Comparison of ENCODE assay signal across 4 worm cellular contexts in genomic region chrV:3585011-3585410, ce11.
TF ChIP-seq lines count a peak whose summit lies in the region.

No protein-coding gene starts in this region.

TF ChIP-seq in whole organism, L1 larva, 84 proteins besides CTCF, POLR2A, EP300 and RAD21:
- TF ChIP-seq tlp-1 (tag; optimal IDR thresholded peaks at IDR 0.05; lab: Kevin White, UChicago) (no peak), zag-1 (tag; optimal IDR thresholded peaks at IDR 0.05; lab: Kevin White, UChicago) (no peak), aly-2 (tag; optimal IDR thresholded peaks at IDR 0.05; lab: Kevin White, UChicago) (peak; percentile 3), fkh-10 (GFP tag; optimal IDR thresholded peaks at IDR 0.05; lab: Kevin White, UChicago) (no peak), nhr-237 (tag; optimal IDR thresholded peaks at IDR 0.05; lab: Kevin White, UChicago) (no peak), sptf-1 (tag; optimal IDR thresholded peaks at IDR 0.05; lab: Kevin White, UChicago) (no peak), egl-27 (tag; optimal IDR thresholded peaks at IDR 0.05; lab: Kevin White, UChicago) (no peak)

TF ChIP-seq in whole organism, L3 larva, 47 proteins besides CTCF, POLR2A, EP300 and RAD21:
- TF ChIP-seq nhr-28 (tag; optimal IDR thresholded peaks at IDR 0.05; lab: Kevin White, UChicago) (no peak), ama-1 (optimal IDR thresholded peaks at IDR 0.05; lab: Kevin White, UChicago) (peak; percentile 15), aly-2 (tag; optimal IDR thresholded peaks at IDR 0.05; lab: Kevin White, UChicago) (peak; percentile 49)

TF ChIP-seq in whole organism, L4 larva, 104 proteins besides CTCF, POLR2A, EP300 and RAD21:
- TF ChIP-seq nhr-102 (tag; optimal IDR thresholded peaks at IDR 0.05; lab: Kevin White, UChicago) (peak; percentile 22), snpc-1.2 (GFP tag; IDR thresholded peaks at IDR 0.05; lab: Robert Waterston, UW) (peak; percentile 74), skn-1 (tag; optimal IDR thresholded peaks at IDR 0.05; lab: Kevin White, UChicago) (no peak), Y48G9A.11 (GFP tag; IDR thresholded peaks at IDR 0.05; lab: Robert Waterston, UW) (peak; percentile 78), aly-2 (tag; optimal IDR thresholded peaks at IDR 0.05; lab: Kevin White, UChicago) (no peak), arid-1 (GFP tag; conservative IDR thresholded peaks at IDR 0.05; lab: Robert Waterston, UW) (peak; percentile 51; the same call in 1 of the 2 replicates), dmd-9 (GFP tag; IDR thresholded peaks at IDR 0.05; lab: Robert Waterston, UW) (no peak), ctbp-1 (GFP tag; IDR thresholded peaks at IDR 0.05; lab: Robert Waterston, UW) (peak; percentile 13; the same call in 1 of the 2 replicates), ama-1 (optimal IDR thresholded peaks at IDR 0.05; lab: Kevin White, UChicago) (peak; percentile 87), aha-1 (tag; lab: Kevin White, UChicago) (peak; percentile 30), F49E8.2 (tag; optimal IDR thresholded peaks at IDR 0.05; lab: Kevin White, UChicago; ENCODE audit: borderline replicate concordance) (peak; percentile 88), Y105C5A.15 (GFP tag; IDR thresholded peaks at IDR 0.05; lab: Robert Waterston, UW) (no peak), mes-2 (tag; optimal IDR thresholded peaks at IDR 0.05; lab: Kevin White, UChicago; ENCODE audit: poor library complexity, severe bottlenecking) (no peak), lsy-2 (tag; optimal IDR thresholded peaks at IDR 0.05; lab: Kevin White, UChicago) (no peak), ZK337.2 (GFP tag; IDR thresholded peaks at IDR 0.05; lab: Robert Waterston, UW) (0 out of 2 replicates have a peak, but pooled peaks have one; percentile 14), vab-7 (GFP tag; IDR thresholded peaks at IDR 0.05; lab: Robert Waterston, UW) (0 out of 2 replicates have a peak, but pooled peaks have one; percentile 14), daf-16 (GFP tag; optimal IDR thresholded peaks at IDR 0.05; lab: Kevin White, UChicago) (no peak), daf-16 (tag; optimal IDR thresholded peaks at IDR 0.05; lab: Kevin White, UChicago) (peak; percentile 42), dmd-8 (GFP tag; IDR thresholded peaks at IDR 0.05; lab: Robert Waterston, UW) (peak; percentile 40; the same call in 1 of the 2 replicates), F10B5.3 (tag; optimal IDR thresholded peaks at IDR 0.05; lab: Kevin White, UChicago) (no peak), gei-8 (GFP tag; optimal IDR thresholded peaks at IDR 0.05; lab: Kevin White, UChicago) (no peak), unc-130 (GFP tag; optimal IDR thresholded peaks at IDR 0.05; lab: Kevin White, UChicago) (peak; percentile 54), zip-2 (tag; optimal IDR thresholded peaks at IDR 0.05; lab: Kevin White, UChicago) (no peak), lin-38 (GFP tag; IDR thresholded peaks at IDR 0.05; lab: Robert Waterston, UW) (peak; percentile 57)

TF ChIP-seq in whole organism, young adult, 124 proteins besides CTCF, POLR2A, EP300 and RAD21 (continues in another document):
- TF ChIP-seq mcd-1 (GFP tag; IDR thresholded peaks at IDR 0.05; lab: Robert Waterston, UW) (peak; percentile 29; the same call in 1 of the 2 replicates), attf-5 (GFP tag; optimal IDR thresholded peaks at IDR 0.05; lab: Kevin White, UChicago) (no peak), F52B5.7 (tag; optimal IDR thresholded peaks at IDR 0.05; lab: Kevin White, UChicago) (peak; percentile 9), sptf-2 (GFP tag; optimal IDR thresholded peaks at IDR 0.05; lab: Kevin White, UChicago) (no peak), repo-1 (tag; optimal IDR thresholded peaks at IDR 0.05; lab: Kevin White, UChicago) (no peak), hrde-1 (tag; optimal IDR thresholded peaks at IDR 0.05; lab: Kevin White, UChicago; ENCODE audit: borderline replicate concordance) (peak; percentile 96), C06A6.2 (GFP tag; conservative IDR thresholded peaks at IDR 0.05; lab: Robert Waterston, UW) (no peak), D2030.7 (GFP tag; IDR thresholded peaks at IDR 0.05; lab: Robert Waterston, UW) (peak; percentile 88), nhr-90 (tag; optimal IDR thresholded peaks at IDR 0.05; lab: Kevin White, UChicago) (no peak), K12H6.12 (tag; optimal IDR thresholded peaks at IDR 0.05; lab: Kevin White, UChicago) (no peak), ztf-28 (GFP tag; IDR thresholded peaks at IDR 0.05; lab: Robert Waterston, UW) (no peak), let-607 (tag; optimal IDR thresholded peaks at IDR 0.05; lab: Kevin White, UChicago) (peak in 1 of 2 experiments; percentile 7), unc-62 (GFP tag; optimal IDR thresholded peaks at IDR 0.05; lab: Kevin White, UChicago) (no peak), sea-2 (GFP tag; IDR thresholded peaks at IDR 0.05; lab: Robert Waterston, UW) (no peak), aptf-2 (GFP tag; conservative IDR thresholded peaks at IDR 0.05; lab: Robert Waterston, UW) (no peak), F22D6.2 (tag; optimal IDR thresholded peaks at IDR 0.05; lab: Kevin White, UChicago) (no peak), ZK185.1 (tag; optimal IDR thresholded peaks at IDR 0.05; lab: Kevin White, UChicago; ENCODE audit: poor library complexity, severe bottlenecking) (no peak), aptf-3 (GFP tag; IDR thresholded peaks at IDR 0.05; lab: Robert Waterston, UW) (peak; percentile 81), F57C9.4 (tag; optimal IDR thresholded peaks at IDR 0.05; lab: Kevin White, UChicago) (no peak), rpc-1 (optimal IDR thresholded peaks at IDR 0.05; lab: Kevin White, UChicago) (no peak), rpc-1 (tag; optimal IDR thresholded peaks at IDR 0.05; lab: Kevin White, UChicago) (peak; percentile 15), lir-1 (GFP tag; conservative IDR thresholded peaks at IDR 0.05; lab: Robert Waterston, UW) (no peak), attf-6 (GFP tag; IDR thresholded peaks at IDR 0.05; lab: Robert Waterston, UW) (0 out of 2 replicates have a peak, but pooled peaks have one; percentile 61), nfya-1 (tag; optimal IDR thresholded peaks at IDR 0.05; lab: Kevin White, UChicago; ENCODE audit: borderline replicate concordance, insufficient read depth) (no peak), ztf-25 (GFP tag; IDR thresholded peaks at IDR 0.05; lab: Robert Waterston, UW) (peak; percentile 35; the same call in 1 of the 2 replicates), tbx-9 (tag; optimal IDR thresholded peaks at IDR 0.05; lab: Kevin White, UChicago; ENCODE audit: borderline replicate concordance) (no peak), hlh-26 (GFP tag; conservative IDR thresholded peaks at IDR 0.05; lab: Robert Waterston, UW) (no peak), B0261.1 (tag; optimal IDR thresholded peaks at IDR 0.05; lab: Kevin White, UChicago) (peak; percentile 19), snpc-1.1 (tag; optimal IDR thresholded peaks at IDR 0.05; lab: Kevin White, UChicago; ENCODE audit: insufficient read depth) (peak; percentile 80), him-1 (tag; optimal IDR thresholded peaks at IDR 0.05; lab: Kevin White, UChicago) (peak; percentile 73), ztf-26 (tag; optimal IDR thresholded peaks at IDR 0.05; lab: Kevin White, UChicago) (no peak), dox-1 (GFP tag; IDR thresholded peaks at IDR 0.05; lab: Robert Waterston, UW) (no peak), akir-1 (GFP tag; optimal IDR thresholded peaks at IDR 0.05; lab: Kevin White, UChicago) (no peak), ztf-22 (GFP tag; optimal IDR thresholded peaks at IDR 0.05; lab: Kevin White, UChicago) (no peak), ceh-27 (GFP tag; optimal IDR thresholded peaks at IDR 0.05; lab: Kevin White, UChicago) (no peak), bed-1 (GFP tag; IDR thresholded peaks at IDR 0.05; lab: Robert Waterston, UW) (no peak), cebp-2 (GFP tag; IDR thresholded peaks at IDR 0.05; lab: Robert Waterston, UW) (0 out of 2 replicates have a peak, but pooled peaks have one; percentile 52), B0336.3 (GFP tag; IDR thresholded peaks at IDR 0.05; lab: Robert Waterston, UW) (peak; percentile 93), F39B2.1 (GFP tag; IDR thresholded peaks at IDR 0.05; lab: Robert Waterston, UW) (0 out of 2 replicates have a peak, but pooled peaks have one; percentile 34), C17E4.6 (GFP tag; IDR thresholded peaks at IDR 0.05; lab: Robert Waterston, UW) (peak; percentile 54; the same call in 1 of the 2 replicates), ceh-91 (GFP tag; IDR thresholded peaks at IDR 0.05; lab: Robert Waterston, UW) (no peak), efl-1 (GFP tag; optimal IDR thresholded peaks at IDR 0.05; lab: Kevin White, UChicago) (peak; percentile 52), F10E7.11 (tag; optimal IDR thresholded peaks at IDR 0.05; lab: Kevin White, UChicago) (no peak), xnd-1 (tag; optimal IDR thresholded peaks at IDR 0.05; lab: Kevin White, UChicago) (peak; percentile 48), egl-44 (GFP tag; IDR thresholded peaks at IDR 0.05; lab: Robert Waterston, UW) (no peak), snpc-1.3 (tag; optimal IDR thresholded peaks at IDR 0.05; lab: Kevin White, UChicago; ENCODE audit: insufficient read depth) (peak; percentile 85), ekl-4 (GFP tag; IDR thresholded peaks at IDR 0.05; lab: Robert Waterston, UW) (peak; percentile 79; the same call in 1 of the 2 replicates), gei-17 (GFP tag; optimal IDR thresholded peaks at IDR 0.05; lab: Kevin White, UChicago) (no peak), F33H1.4 (GFP tag; IDR thresholded peaks at IDR 0.05; lab: Robert Waterston, UW) (peak; percentile 54; the same call in 1 of the 2 replicates), rec-8 (tag; optimal IDR thresholded peaks at IDR 0.05; lab: Kevin White, UChicago) (peak in 1 of 2 experiments; percentile 17), madf-10 (tag; optimal IDR thresholded peaks at IDR 0.05; lab: Kevin White, UChicago) (no peak), let-526 (GFP tag; IDR thresholded peaks at IDR 0.05; lab: Robert Waterston, UW) (no peak), fkh-3 (tag; optimal IDR thresholded peaks at IDR 0.05; lab: Kevin White, UChicago) (no peak), nhr-120 (GFP tag; IDR thresholded peaks at IDR 0.05; lab: Robert Waterston, UW) (no peak), F55B11.4 (tag; optimal IDR thresholded peaks at IDR 0.05; lab: Kevin White, UChicago; ENCODE audit: borderline replicate concordance, insufficient read depth) (no peak), mes-4 (tag; optimal IDR thresholded peaks at IDR 0.05; lab: Kevin White, UChicago) (no peak), die-1 (tag; optimal IDR thresholded peaks at IDR 0.05; lab: Kevin White, UChicago) (no peak), Y95B8A.8 (GFP tag; IDR thresholded peaks at IDR 0.05; lab: Robert Waterston, UW) (no peak), lin-35 (GFP tag; optimal IDR thresholded peaks at IDR 0.05; lab: Kevin White, UChicago) (peak in 2 of 3 experiments; percentile 4 to 63), K11D2.4 (GFP tag; IDR thresholded peaks at IDR 0.05; lab: Robert Waterston, UW) (no peak)
